Fruit fly (Drosophila melanogaster) whole organism, embryonic: ENCODE data around the gene Gr89a.
A peak's percentile ranks its signal among the peaks of the same experiment; 100 is the strongest.

Experiments
- Abd-B ChIP-seq: fragments of 200-800 bp; sonication (Bioruptor generic); optimal IDR thresholded peaks from 2 replicates; lab custom pipeline; 2018; ENCODE audit warnings: missing biosample characterization, mild to moderate bottlenecking, missing genetic modification characterization, moderate library complexity
- CG10654 ChIP-seq: fragments of 200-800 bp; sonication (Bioruptor generic); optimal IDR thresholded peaks from 2 replicates; lab custom pipeline; 2016; ENCODE audit warnings: missing biosample characterization, missing genetic modification characterization
- CG11456 ChIP-seq: fragments of 200-800 bp; sonication (Bioruptor generic); IDR thresholded peaks from 3 replicates; pipeline ENCODE4 v1.3.6; 2022; ENCODE audit warnings: missing biosample characterization, missing genetic modification characterization
- CG12071 ChIP-seq: fragments of 200-800 bp; sonication (Bioruptor generic); optimal IDR thresholded peaks from 3 replicates; lab custom pipeline; 2018; ENCODE audit warnings: missing biosample characterization, mild to moderate bottlenecking, missing genetic modification characterization
- CG12236 ChIP-seq: fragments of 200-800 bp; sonication (Bioruptor generic); optimal IDR thresholded peaks from 2 replicates; lab custom pipeline; 2016; ENCODE audit warnings: missing biosample characterization, missing genetic modification characterization
- CG12391 ChIP-seq: fragments of 200-800 bp; sonication (Bioruptor generic); optimal IDR thresholded peaks from 3 replicates; lab custom pipeline; 2018; ENCODE audit warnings: missing biosample characterization, mild to moderate bottlenecking, missing genetic modification characterization, moderate library complexity
- CG13123 ChIP-seq: fragments of 200-800 bp; sonication (Bioruptor generic); optimal IDR thresholded peaks from 2 replicates; lab custom pipeline; 2016; ENCODE audit warnings: missing biosample characterization, missing genetic modification characterization
- CG14441 ChIP-seq: fragments of 200-800 bp; sonication (Bioruptor generic); IDR thresholded peaks from 2 replicates; pipeline ENCODE4 v1.3.6; 2022; ENCODE audit warnings: missing biosample characterization, missing genetic modification characterization
- CG14710 ChIP-seq: fragments of 200-800 bp; sonication (Bioruptor generic); optimal IDR thresholded peaks from 3 replicates; lab custom pipeline; 2019; ENCODE audit warnings: missing biosample characterization, mild to moderate bottlenecking, missing genetic modification characterization, moderate library complexity
- CG15601 ChIP-seq: fragments of 200-800 bp; sonication (Bioruptor generic); optimal IDR thresholded peaks from 3 replicates; lab custom pipeline; 2019; ENCODE audit warnings: missing biosample characterization, mild to moderate bottlenecking, missing genetic modification characterization, moderate library complexity
- CG18262 ChIP-seq: fragments of 200-800 bp; optimal IDR thresholded peaks from 3 replicates; lab custom pipeline; 2019; ENCODE audit warnings: missing biosample characterization, mild to moderate bottlenecking, missing genetic modification characterization, moderate library complexity
- CG30431 ChIP-seq: fragments of 200-800 bp; sonication (Bioruptor generic); optimal IDR thresholded peaks from 2 replicates; lab custom pipeline; 2017; ENCODE audit warnings: missing biosample characterization, missing genetic modification characterization
- CG32767 ChIP-seq: fragments of 200-800 bp; sonication (Bioruptor generic); IDR thresholded peaks from 2 replicates; pipeline ENCODE4 v1.3.6; 2022; ENCODE audit warnings: missing biosample characterization, missing genetic modification characterization
- CG4282 ChIP-seq: fragments of 200-800 bp; sonication (Bioruptor generic); optimal IDR thresholded peaks from 2 replicates; lab custom pipeline; 2016; ENCODE audit warnings: missing biosample characterization, missing genetic modification characterization
- CG4360 ChIP-seq: fragments of 200-800 bp; sonication (Bioruptor generic); IDR thresholded peaks from 2 replicates; pipeline ENCODE4 v1.3.6; 2022; ENCODE audit warnings: missing biosample characterization, missing genetic modification characterization
- CG6683 ChIP-seq: fragments of 200-800 bp; sonication (Bioruptor generic); optimal IDR thresholded peaks from 2 replicates; lab custom pipeline; 2017; ENCODE audit warnings: missing biosample characterization, mild to moderate bottlenecking, missing genetic modification characterization, missing genetic modification reagents
- CG6791 ChIP-seq: fragments of 200-800 bp; sonication (Bioruptor generic); IDR thresholded peaks from 3 replicates; pipeline ENCODE4 v1.3.6; 2022; ENCODE audit warnings: missing biosample characterization, missing genetic modification characterization; ENCODE audit not compliant: partially characterized antibody
- CG7271 ChIP-seq: fragments of 200-800 bp; sonication (Bioruptor generic); optimal IDR thresholded peaks from 2 replicates; lab custom pipeline; 2018; ENCODE audit warnings: missing biosample characterization, mild to moderate bottlenecking, missing genetic modification characterization, moderate library complexity
- CG9876 ChIP-seq: fragments of 200-800 bp; sonication (Bioruptor generic); optimal IDR thresholded peaks from 2 replicates; lab custom pipeline; 2016; ENCODE audit warnings: missing biosample characterization, missing genetic modification characterization
- Dbx ChIP-seq: fragments of 200-800 bp; sonication (Bioruptor generic); IDR thresholded peaks from 3 replicates; pipeline ENCODE4 v1.3.6; 2022; ENCODE audit warnings: missing biosample characterization, missing genetic modification characterization
- Dek ChIP-seq: fragments of 200-800 bp; sonication (Bioruptor generic); optimal IDR thresholded peaks from 3 replicates; lab custom pipeline; 2019; ENCODE audit warnings: missing biosample characterization, mild to moderate bottlenecking, missing genetic modification characterization, moderate library complexity
- Elba2 ChIP-seq: fragments of 200-800 bp; sonication (Bioruptor generic); optimal IDR thresholded peaks from 3 replicates; lab custom pipeline; 2016; ENCODE audit warnings: missing biosample characterization, missing genetic modification characterization
- Fer3 ChIP-seq: fragments of 200-800 bp; sonication (Bioruptor generic); optimal IDR thresholded peaks from 2 replicates; lab custom pipeline; 2018; ENCODE audit warnings: missing biosample characterization, mild to moderate bottlenecking, missing genetic modification characterization, moderate library complexity
- HmgD ChIP-seq: fragments of 200-800 bp; sonication (Bioruptor generic); optimal IDR thresholded peaks from 3 replicates; lab custom pipeline; 2016; ENCODE audit warnings: missing biosample characterization, missing genetic modification characterization
- Rfx ChIP-seq: fragments of 200-800 bp; sonication (Bioruptor generic); IDR thresholded peaks from 2 replicates; pipeline ENCODE4 v1.3.6; 2022; ENCODE audit warnings: missing biosample characterization, missing genetic modification characterization
- Six4 ChIP-seq: fragments of 200-800 bp; sonication (Bioruptor generic); optimal IDR thresholded peaks from 2 replicates; lab custom pipeline; 2016; ENCODE audit warnings: missing biosample characterization, missing genetic modification characterization
- cad ChIP-seq: fragments of >200 bp; optimal IDR thresholded peaks from 2 replicates; lab custom pipeline; 2017; ENCODE audit warnings: missing biosample characterization, missing genetic modification characterization
- gem ChIP-seq: fragments of 200-800 bp; sonication (Bioruptor generic); optimal IDR thresholded peaks from 2 replicates; lab custom pipeline; 2019; ENCODE audit warnings: missing biosample characterization, mild to moderate bottlenecking, missing genetic modification characterization, moderate library complexity
- gsb ChIP-seq: fragments of 200-800 bp; sonication (Bioruptor generic); IDR thresholded peaks from 2 replicates; pipeline ENCODE4 v1.3.6; 2022; ENCODE audit warnings: missing biosample characterization, missing genetic modification characterization
- hbn ChIP-seq: fragments of 200-800 bp; sonication (Bioruptor generic); IDR thresholded peaks from 2 replicates; pipeline ENCODE4 v1.3.6; 2022; ENCODE audit warnings: missing biosample characterization, missing genetic modification characterization; ENCODE audit not compliant: partially characterized antibody
- jigr1 ChIP-seq: fragments of 200-800 bp; sonication (Bioruptor generic); IDR thresholded peaks from 3 replicates; pipeline ENCODE4 v1.3.6; 2022; ENCODE audit warnings: missing biosample characterization, missing genetic modification characterization
- lilli ChIP-seq: fragments of 200-800 bp; sonication (Bioruptor generic); optimal IDR thresholded peaks from 3 replicates; lab custom pipeline; 2016; ENCODE audit warnings: missing biosample characterization, missing genetic modification characterization
- nerfin-1 ChIP-seq: fragments of 200-800 bp; sonication (Bioruptor generic); optimal IDR thresholded peaks from 3 replicates; lab custom pipeline; 2019; ENCODE audit warnings: missing biosample characterization, mild to moderate bottlenecking, missing genetic modification characterization, moderate library complexity
- nerfin-2 ChIP-seq: fragments of 200-800 bp; sonication (Bioruptor generic); IDR thresholded peaks from 2 replicates; pipeline ENCODE4 v1.3.6; 2022; ENCODE audit warnings: missing biosample characterization, missing genetic modification characterization; ENCODE audit not compliant: partially characterized antibody
- onecut ChIP-seq: fragments of 200-800 bp; sonication (Bioruptor generic); IDR thresholded peaks from 2 replicates; pipeline ENCODE4 v1.3.6; 2022; ENCODE audit warnings: missing biosample characterization, missing genetic modification characterization
- pan ChIP-seq, 4 experiments: fragments of >200 bp in 3 of 4; fragments of 200-800 bp in 1 of 4; sonication (Bioruptor generic) in 1 of 4; optimal IDR thresholded peaks in 3 of 4; IDR thresholded peaks in 1 of 4; 2 replicates each; pipeline versions ENCODE4 v1.3.6 to Lab custom; 2017 to 2022; ENCODE audit warnings: missing biosample characterization in 2 of 4, missing genetic modification characterization in 2 of 4, mixed read lengths in 1 of 4
- prd ChIP-seq, 3 experiments: fragments of >200 bp in 2 of 3; fragments of 200-800 bp in 1 of 3; sonication (Bioruptor generic) in 1 of 3; optimal IDR thresholded peaks in 2 of 3; IDR thresholded peaks in 1 of 3; 2 replicates in 2 of 3; 3 replicates in 1 of 3; pipeline versions ENCODE4 v1.3.6 to Lab custom; 2017 to 2022; ENCODE audit warnings: missing biosample characterization in 1 of 3, missing genetic modification characterization in 1 of 3
- seq ChIP-seq: fragments of 200-800 bp; sonication (Bioruptor generic); IDR thresholded peaks from 2 replicates; pipeline ENCODE4 v1.3.6; 2022; ENCODE audit warnings: missing biosample characterization, missing genetic modification characterization
- sim ChIP-seq: fragments of 200-800 bp; sonication (Bioruptor generic); IDR thresholded peaks from 2 replicates; pipeline ENCODE4 v1.3.6; 2022; ENCODE audit warnings: missing biosample characterization, missing genetic modification characterization
- sisA ChIP-seq: fragments of 200-800 bp; sonication (Bioruptor generic); IDR thresholded peaks from 2 replicates; pipeline ENCODE4 v1.3.6; 2022; ENCODE audit warnings: missing biosample characterization, missing genetic modification characterization
- tll ChIP-seq, 2 experiments: fragments of 200-800 bp in 1 of 2; fragments of >200 bp in 1 of 2; sonication (Bioruptor generic) in 1 of 2; optimal IDR thresholded peaks; 2 replicates each; lab custom pipeline; 2017 to 2019; ENCODE audit warnings: missing biosample characterization in 2 of 2, missing genetic modification characterization in 2 of 2, mild to moderate bottlenecking in 1 of 2, moderate library complexity in 1 of 2
- twi ChIP-seq: fragments of 200-800 bp; optimal IDR thresholded peaks from 2 replicates; lab custom pipeline; 2019; ENCODE audit warnings: missing biosample characterization, mild to moderate bottlenecking, missing genetic modification characterization, moderate library complexity
- wek ChIP-seq: fragments of 200-800 bp; sonication (Bioruptor generic); optimal IDR thresholded peaks from 3 replicates; lab custom pipeline; 2018; ENCODE audit warnings: missing biosample characterization, mild to moderate bottlenecking, missing genetic modification characterization, moderate library complexity
- zfh1 ChIP-seq: fragments of 200-800 bp; sonication (Bioruptor generic); IDR thresholded peaks from 3 replicates; pipeline ENCODE4 v1.3.6; 2022; ENCODE audit warnings: missing biosample characterization, missing genetic modification characterization

The Gr89a gene

DNA sequence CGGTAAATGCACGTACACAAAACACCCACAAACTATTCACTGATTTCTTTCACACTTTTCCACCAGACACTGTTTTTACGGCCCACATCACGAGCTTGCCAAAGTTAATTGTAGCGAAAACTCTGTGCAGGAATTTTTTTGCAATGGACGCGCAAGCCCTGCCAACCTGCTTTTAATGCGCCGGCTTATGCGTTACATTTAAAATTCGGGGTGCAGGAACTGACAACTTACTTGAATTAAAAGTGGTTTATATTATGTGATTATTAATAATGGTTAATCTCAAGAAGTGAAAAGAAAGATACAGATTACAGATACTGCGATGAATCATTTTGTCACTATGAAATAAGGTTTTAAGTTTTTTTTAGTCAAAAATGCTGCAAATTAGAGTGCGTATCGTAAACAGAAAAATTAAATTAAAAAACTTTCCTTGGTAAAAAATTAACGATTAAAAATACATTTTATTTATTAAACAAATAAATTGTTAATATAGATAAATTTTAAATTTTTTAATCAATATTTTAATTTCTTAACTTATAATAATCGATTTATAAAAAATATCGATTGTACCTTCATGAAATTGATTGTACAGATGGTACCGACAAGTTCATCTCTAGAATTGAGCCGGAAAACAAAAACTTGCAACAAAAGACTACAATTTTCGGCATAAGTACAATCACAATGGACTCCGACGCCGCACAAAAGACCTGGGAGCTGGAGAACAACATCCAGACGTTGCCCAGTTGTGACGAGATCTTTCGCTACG lies 29.1 kb downstream of the Gr89a start, which contains the start of the genes CG42232 and CSN5 (continued):
- TF ChIP-seq pan (optimal IDR thresholded peaks at IDR 0.05; lab: Kevin White, UChicago) (no peak), pan (GFP tag; optimal IDR thresholded peaks at IDR 0.05 in 1 of 2, IDR thresholded peaks at IDR 0.05 in 1 of 2) (peak in 1 of 2 experiments; percentile 53)

dm6 chr3R:16468556-16468955 lies 30.2 kb downstream of the Gr89a start:
- TF ChIP-seq HmgD (GFP tag; lab: Kevin White, UChicago) (no peak), tll (GFP tag; optimal IDR thresholded peaks at IDR 0.05; lab: Kevin White, UChicago) (peak in 1 of 2 experiments; percentile 29), twi (tag; lab: Kevin White, UChicago) (peak; percentile 81), CG9876 (GFP tag; lab: Kevin White, UChicago) (no peak), CG4360 (GFP tag; lab: Robert Waterston, UW) (peak; percentile 69), Elba2 (GFP tag; lab: Kevin White, UChicago) (peak; percentile 58), cad (GFP tag; lab: Kevin White, UChicago) (peak; percentile 81)

- TF ChIP-seq seq (GFP tag; lab: Robert Waterston, UW) (peak; percentile 42; the same call in 1 of the 2 replicates), CG30431 (no peak), Abd-B (no peak), nerfin-1 (tag; lab: Kevin White, UChicago) (peak; percentile 97), Dbx (GFP tag; lab: Robert Waterston, UW) (no peak), Six4 (no peak), CG12071 (no peak), Dek (tag; lab: Kevin White, UChicago) (no peak), jigr1 (GFP tag; lab: Robert Waterston, UW) (no peak), CG32767 (no peak), CG13123 (no peak), CG14710 (tag; lab: Kevin White, UChicago) (no peak), CG6791 (GFP tag; lab: Robert Waterston, UW) (0 out of 3 replicates have a peak, but pooled peaks have one; percentile 24), sisA (GFP tag; lab: Robert Waterston, UW) (no peak), CG15601 (tag; lab: Kevin White, UChicago) (no peak), Rfx (GFP tag; lab: Robert Waterston, UW) (no peak), prd (optimal IDR thresholded peaks at IDR 0.05; lab: Kevin White, UChicago) (no peak), prd (GFP tag; IDR thresholded peaks at IDR 0.05; lab: Robert Waterston, UW) (no peak), CG18262 (tag; lab: Kevin White, UChicago) (no peak), CG12236 (GFP tag; lab: Kevin White, UChicago) (no peak), wek (GFP tag; lab: Kevin White, UChicago) (no peak), onecut (GFP tag; lab: Robert Waterston, UW) (peak; percentile 98), lilli (GFP tag; lab: Kevin White, UChicago) (no peak), cad (GFP tag; lab: Kevin White, UChicago) (no peak), sim (GFP tag; lab: Robert Waterston, UW) (no peak), CG10654 (GFP tag; lab: Kevin White, UChicago) (no peak), CG4282 (GFP tag; lab: Kevin White, UChicago) (no peak), CG11456 (no peak), CG7271 (tag; lab: Kevin White, UChicago) (no peak), nerfin-2 (GFP tag; lab: Robert Waterston, UW) (0 out of 2 replicates have a peak, but pooled peaks have one; percentile 10), gsb (GFP tag; lab: Robert Waterston, UW) (no peak), CG6683 (GFP tag; lab: Kevin White, UChicago) (no peak), hbn (GFP tag; lab: Robert Waterston, UW) (no peak), gem (tag; lab: Kevin White, UChicago) (no peak), CG14441 (GFP tag; lab: Robert Waterston, UW) (no peak), CG12391 (tag; lab: Kevin White, UChicago) (no peak), Fer3 (tag; lab: Kevin White, UChicago) (no peak), zfh1 (GFP tag; lab: Robert Waterston, UW) (no peak)
Measured at dm6 chr3R:16456607-16457006, 42.2 kb downstream of the Gr89a start.
